Fruit fly (Drosophila melanogaster): Measurements from ENCODE around the gene if.

if gene

DNA sequence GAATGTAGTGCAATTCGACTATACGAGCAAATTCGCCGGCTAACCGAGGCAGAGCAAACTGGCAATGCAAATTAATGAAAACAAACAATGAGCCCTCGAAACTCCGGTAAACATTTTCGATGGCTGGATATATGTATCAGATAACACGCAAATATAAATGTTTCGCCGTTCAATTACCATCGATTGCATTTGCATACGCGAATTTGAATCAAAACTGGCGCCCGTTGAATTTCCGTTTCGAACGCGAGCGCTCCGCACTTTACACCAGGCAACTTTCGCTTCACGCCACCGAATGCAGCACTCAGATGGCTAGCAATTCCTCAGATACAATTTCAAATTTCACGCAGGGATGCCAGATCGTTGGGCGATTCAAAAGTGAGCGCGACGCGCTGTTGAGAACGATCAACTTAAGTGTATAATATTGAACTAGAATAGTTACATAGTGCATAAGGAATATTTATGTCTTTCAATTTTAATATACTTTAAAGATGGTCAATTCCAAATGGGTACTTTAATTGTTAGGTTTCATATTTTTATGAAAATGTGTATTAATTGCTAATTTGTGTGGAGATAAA lies at the start of gene if:
TSS of gene if (minus strand) at position 294 of the 575 bp plus-strand sequence.
- TF ChIP-seq Sp1 (GFP tag; optimal IDR thresholded peaks at IDR 0.05) (no peak), Abd-B (GFP tag; optimal IDR thresholded peaks at IDR 0.05) (no peak), CG9705 (GFP tag; optimal IDR thresholded peaks at IDR 0.05) (no peak), woc (GFP tag; optimal IDR thresholded peaks at IDR 0.05) (no peak), rgr (GFP tag; optimal IDR thresholded peaks at IDR 0.05) (no peak), Rel (GFP tag; optimal IDR thresholded peaks at IDR 0.05) (no peak), Rel (tag; optimal IDR thresholded peaks at IDR 0.05) (no peak), CG32264 (GFP tag; optimal IDR thresholded peaks at IDR 0.05) (no peak), usp (GFP tag; optimal IDR thresholded peaks at IDR 0.05) (no peak)

DNA sequence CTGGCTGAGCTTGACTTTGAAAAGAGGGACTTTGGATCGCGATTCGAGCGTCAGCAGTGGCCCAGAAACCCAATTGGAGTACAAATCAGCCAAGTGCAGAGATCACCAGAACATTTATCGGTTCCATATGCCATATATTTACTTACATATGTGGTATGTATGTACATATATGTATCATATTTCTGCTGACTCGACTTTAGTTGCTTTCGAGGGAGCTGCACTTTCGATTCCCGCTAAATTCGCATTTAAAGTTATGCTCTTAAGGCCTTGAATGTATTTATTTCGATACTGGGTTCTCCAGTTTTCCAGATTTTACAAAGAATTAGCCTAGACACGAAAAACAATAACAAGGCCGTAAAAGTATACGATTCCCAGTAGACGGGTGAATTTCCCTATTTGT lies 48.6 kb upstream of the if start:
- TF ChIP-seq Dif (GFP tag; optimal IDR thresholded peaks at IDR 0.05; ENCODE audit: partially characterized antibody) (no peak), tai (GFP tag; optimal IDR thresholded peaks at IDR 0.05) (no peak), fru (GFP tag; optimal IDR thresholded peaks at IDR 0.05) (no peak), rgr (GFP tag; optimal IDR thresholded peaks at IDR 0.05) (no peak), OdsH (GFP tag; optimal IDR thresholded peaks at IDR 0.05) (no peak), pan (optimal IDR thresholded peaks at IDR 0.05) (no peak), usp (GFP tag; optimal IDR thresholded peaks at IDR 0.05) (no peak), dl (GFP tag; optimal IDR thresholded peaks at IDR 0.05; ENCODE audit: insufficient read depth in 1 of 2, partially characterized antibody in 2 of 2) (no peak), Abd-B (GFP tag; optimal IDR thresholded peaks at IDR 0.05) (no peak), psq (GFP tag; optimal IDR thresholded peaks at IDR 0.05) (no peak), HLH106 (tag; optimal IDR thresholded peaks at IDR 0.05) (no peak), dsf (GFP tag; optimal IDR thresholded peaks at IDR 0.05; ENCODE audit: borderline replicate concordance) (no peak), lola (GFP tag; optimal IDR thresholded peaks at IDR 0.05) (no peak), Hr78 (GFP tag; optimal IDR thresholded peaks at IDR 0.05) (no peak), dmrt93B (GFP tag; optimal IDR thresholded peaks at IDR 0.05) (no peak), N (GFP tag; optimal IDR thresholded peaks at IDR 0.05) (no peak), sv (GFP tag; optimal IDR thresholded peaks at IDR 0.05) (no peak)

DNA sequence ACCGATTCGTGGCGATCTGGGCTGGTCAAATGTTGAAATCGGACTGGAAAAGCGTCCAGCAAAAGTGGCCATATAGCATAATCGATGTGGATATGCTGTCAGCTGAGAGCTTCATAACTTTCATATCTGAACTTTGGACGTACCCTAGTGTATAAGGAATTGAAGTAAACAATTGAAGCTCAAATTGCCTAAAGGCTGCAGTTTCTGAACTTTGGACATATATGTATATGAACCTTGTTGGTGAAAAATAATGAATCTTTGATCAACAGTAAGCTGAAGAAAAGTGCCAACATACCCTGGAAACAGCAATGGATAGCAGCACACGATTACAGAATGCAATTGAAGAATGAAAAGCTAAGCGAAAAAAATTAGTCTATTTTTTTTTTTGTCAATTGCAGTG lies 46.8 kb upstream of the if start:
- no peak for TF ChIP-seq sv (GFP tag; optimal IDR thresholded peaks at IDR 0.05)
- TF ChIP-seq Mio (GFP tag; optimal IDR thresholded peaks at IDR 0.05), result no peak
- no peak for TF ChIP-seq dmrt93B (GFP tag; optimal IDR thresholded peaks at IDR 0.05)
- TF ChIP-seq Vsx2 (GFP tag; optimal IDR thresholded peaks at IDR 0.05; ENCODE audit: partially characterized antibody), result no peak
- TF ChIP-seq GATAd (GFP tag; optimal IDR thresholded peaks at IDR 0.05), result no peak
- no peak for TF ChIP-seq Hr83 (GFP tag; optimal IDR thresholded peaks at IDR 0.05; ENCODE audit: poor library complexity, severe bottlenecking)
- TF ChIP-seq Dfd (GFP tag; optimal IDR thresholded peaks at IDR 0.05), result no peak
- TF ChIP-seq brk (GFP tag; optimal IDR thresholded peaks at IDR 0.05), result no peak
- TF ChIP-seq Rel (GFP tag; optimal IDR thresholded peaks at IDR 0.05), result no peak
- TF ChIP-seq Rel (tag; optimal IDR thresholded peaks at IDR 0.05), result no peak
- no peak for TF ChIP-seq woc (GFP tag; optimal IDR thresholded peaks at IDR 0.05)
- no peak for TF ChIP-seq usp (GFP tag; optimal IDR thresholded peaks at IDR 0.05)
- no peak for TF ChIP-seq dsf (GFP tag; optimal IDR thresholded peaks at IDR 0.05; ENCODE audit: borderline replicate concordance)
- no peak for TF ChIP-seq Abd-B (GFP tag; optimal IDR thresholded peaks at IDR 0.05)
- TF ChIP-seq Hr78 (GFP tag; optimal IDR thresholded peaks at IDR 0.05), result no peak
- no peak for TF ChIP-seq Myc (optimal IDR thresholded peaks at IDR 0.05)
- no peak for TF ChIP-seq N (GFP tag; optimal IDR thresholded peaks at IDR 0.05)
- no peak for TF ChIP-seq pan (optimal IDR thresholded peaks at IDR 0.05)
- TF ChIP-seq Hnf4 (GFP tag; optimal IDR thresholded peaks at IDR 0.05), result no peak
- no peak for TF ChIP-seq fru (GFP tag; optimal IDR thresholded peaks at IDR 0.05)
- TF ChIP-seq ey (GFP tag; optimal IDR thresholded peaks at IDR 0.05), result no peak

DNA sequence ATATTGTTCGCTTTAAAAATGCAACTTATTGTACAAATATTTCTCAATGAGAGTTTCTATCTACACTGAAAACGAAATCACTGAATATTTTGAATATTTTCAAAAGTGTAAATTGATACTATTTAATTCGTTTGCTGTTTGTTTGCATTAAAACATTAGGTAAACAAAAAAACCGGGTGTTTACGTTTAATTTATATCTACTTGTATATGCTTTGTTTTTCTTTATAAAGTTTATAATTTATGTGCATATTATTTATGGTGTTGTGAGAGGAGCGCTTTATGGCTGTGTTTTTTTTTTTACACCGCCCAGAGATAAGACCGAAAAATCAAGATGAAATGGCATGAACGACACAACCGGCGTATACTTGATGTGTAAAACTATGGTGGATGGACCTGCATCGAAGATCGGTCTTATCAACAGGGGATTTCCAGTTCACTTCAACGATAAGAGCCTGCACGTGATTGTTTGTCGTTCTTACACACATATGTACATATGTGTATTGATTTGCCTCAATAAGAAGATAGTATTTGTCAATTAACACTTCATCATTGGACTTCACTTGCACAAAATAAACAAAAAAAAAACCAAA lies 46.3 kb upstream of the if start:
- no peak for TF ChIP-seq CG32264 (GFP tag; optimal IDR thresholded peaks at IDR 0.05)
- no peak for TF ChIP-seq Rel (GFP tag; optimal IDR thresholded peaks at IDR 0.05)
- peak; percentile 77 for TF ChIP-seq Rel (tag; optimal IDR thresholded peaks at IDR 0.05)
- peak; percentile 12 for TF ChIP-seq OdsH (GFP tag; optimal IDR thresholded peaks at IDR 0.05)
- TF ChIP-seq foxo (GFP tag; optimal IDR thresholded peaks at IDR 0.05), result peak in 1 of 2 experiments; percentile 4
- peak; percentile 19 for TF ChIP-seq rgr (GFP tag; optimal IDR thresholded peaks at IDR 0.05)

All from whole organism, wandering third instar larva.